Worm (Caenorhabditis elegans) whole organism, late embryonic: ENCODE results near the gene gst-17.

ENCODE experiments used
- C38D4.7 ChIP-seq: fragments of 200-800 bp; sonication (Bioruptor generic); optimal IDR thresholded peaks from 2 replicates; lab custom pipeline; 2018; ENCODE audit warnings: mild to moderate bottlenecking, missing genetic modification characterization, moderate library complexity, missing compliant biosample characterization
- F13H6.1 ChIP-seq: sonication (generic microtip); optimal IDR thresholded peaks from 2 replicates; lab custom pipeline; 2016; ENCODE audit warnings: missing genetic modification characterization, missing compliant biosample characterization
- K09A11.1 ChIP-seq: sonication (generic microtip); optimal IDR thresholded peaks from 2 replicates; lab custom pipeline; 2017; ENCODE audit warnings: antibody characterized with exemption, mild to moderate bottlenecking, missing genetic modification characterization, missing compliant biosample characterization; ENCODE audit not compliant: insufficient read depth
- ceh-19 ChIP-seq: fragments of 200-800 bp; sonication (Bioruptor generic); optimal IDR thresholded peaks from 2 replicates; lab custom pipeline; 2018; ENCODE audit warnings: mild to moderate bottlenecking, missing genetic modification characterization, missing compliant biosample characterization
- ceh-2 ChIP-seq: sonication (generic microtip); optimal IDR thresholded peaks from 2 replicates; lab custom pipeline; 2016; ENCODE audit warnings: missing genotype, missing genetic modification characterization, missing compliant biosample characterization
- ceh-24 ChIP-seq: sonication (generic microtip); optimal IDR thresholded peaks from 2 replicates; lab custom pipeline; 2016; ENCODE audit warnings: mild to moderate bottlenecking, missing genetic modification characterization, missing compliant biosample characterization
- ceh-30 ChIP-seq: fragments of 150-350 bp; optimal IDR thresholded peaks from 2 replicates; lab custom pipeline; 2014; ENCODE audit warnings: missing biosample characterization, missing genetic modification characterization
- ceh-31 ChIP-seq: sonication (generic microtip); optimal IDR thresholded peaks from 2 replicates; lab custom pipeline; 2016; ENCODE audit warnings: missing genetic modification characterization, missing compliant biosample characterization
- ceh-45 ChIP-seq: fragments of 200-800 bp; sonication (Bioruptor generic); IDR thresholded peaks from 2 replicates; pipeline ENCODE4 v1.3.6; 2022; ENCODE audit warnings: missing genetic modification reagents, missing genetic modification characterization, missing compliant biosample characterization
- ceh-48 ChIP-seq: sonication (generic microtip); optimal IDR thresholded peaks from 2 replicates; lab custom pipeline; 2016; ENCODE audit warnings: missing genetic modification characterization, inconsistent platforms, missing compliant biosample characterization
- dmd-4 ChIP-seq: sonication (generic microtip); optimal IDR thresholded peaks from 2 replicates; lab custom pipeline; 2016; ENCODE audit warnings: borderline replicate concordance, missing genetic modification characterization, missing compliant biosample characterization
- dve-1 ChIP-seq: sonication (generic microtip); optimal IDR thresholded peaks from 2 replicates; lab custom pipeline; 2017; ENCODE audit warnings: antibody characterized with exemption, mild to moderate bottlenecking, missing genetic modification characterization, missing compliant biosample characterization
- elt-2 ChIP-seq: sonication (generic microtip); optimal IDR thresholded peaks from 2 replicates; lab custom pipeline; 2016; ENCODE audit warnings: missing genetic modification reagents, missing genetic modification characterization, missing compliant biosample characterization
- elt-4 ChIP-seq: sonication (generic microtip); optimal IDR thresholded peaks from 2 replicates; lab custom pipeline; 2016; ENCODE audit warnings: missing genetic modification characterization, missing compliant biosample characterization
- ets-4 ChIP-seq: sonication (generic microtip); optimal IDR thresholded peaks from 2 replicates; lab custom pipeline; 2016; ENCODE audit warnings: missing genetic modification characterization, missing compliant biosample characterization
- eyg-1 ChIP-seq: sonication (generic microtip); optimal IDR thresholded peaks from 2 replicates; lab custom pipeline; 2016; ENCODE audit warnings: missing genotype, missing genetic modification characterization, missing compliant biosample characterization
- gmeb-2 ChIP-seq: sonication (generic microtip); optimal IDR thresholded peaks from 2 replicates; lab custom pipeline; 2016; ENCODE audit warnings: missing genetic modification characterization, inconsistent platforms, missing compliant biosample characterization
- hlh-13 ChIP-seq: fragments of 200-800 bp; sonication (Bioruptor generic); optimal IDR thresholded peaks from 2 replicates; lab custom pipeline; 2018; ENCODE audit warnings: mild to moderate bottlenecking, missing genetic modification characterization, missing compliant biosample characterization
- hlh-30 ChIP-seq: sonication (generic microtip); optimal IDR thresholded peaks from 2 replicates; lab custom pipeline; 2017; ENCODE audit warnings: antibody characterized with exemption, missing genetic modification characterization, missing compliant biosample characterization; ENCODE audit not compliant: insufficient read depth
- hlh-8 ChIP-seq: sonication (generic microtip); optimal IDR thresholded peaks from 2 replicates; lab custom pipeline; 2016; ENCODE audit warnings: missing genotype, missing genetic modification characterization, missing compliant biosample characterization
- lin-11 ChIP-seq: fragments of 200-800 bp; sonication (Bioruptor generic); optimal IDR thresholded peaks from 2 replicates; lab custom pipeline; 2018; ENCODE audit warnings: mild to moderate bottlenecking, missing genetic modification characterization, missing compliant biosample characterization
- madf-2 ChIP-seq: sonication (generic microtip); optimal IDR thresholded peaks from 2 replicates; lab custom pipeline; 2017; ENCODE audit warnings: missing genetic modification characterization, missing compliant biosample characterization
- nfya-1 ChIP-seq: sonication (generic microtip); optimal IDR thresholded peaks from 2 replicates; lab custom pipeline; 2017; ENCODE audit warnings: missing genetic modification characterization, mild to moderate bottlenecking, missing compliant biosample characterization, antibody characterized with exemption, moderate library complexity
- nhr-11 ChIP-seq: fragments of 150-350 bp; optimal IDR thresholded peaks from 2 replicates; lab custom pipeline; 2014; ENCODE audit warnings: missing biosample characterization, missing genetic modification characterization
- npax-4 ChIP-seq: sonication (generic microtip); optimal IDR thresholded peaks from 2 replicates; lab custom pipeline; 2016; ENCODE audit warnings: missing genetic modification characterization, missing compliant biosample characterization
- odd-2 ChIP-seq: sonication (generic microtip); optimal IDR thresholded peaks from 2 replicates; lab custom pipeline; 2017; ENCODE audit warnings: antibody characterized with exemption, mild to moderate bottlenecking, missing genetic modification characterization, missing compliant biosample characterization
- pat-9 ChIP-seq: fragments of 200-800 bp; sonication (Bioruptor generic); optimal IDR thresholded peaks from 2 replicates; lab custom pipeline; 2018; ENCODE audit warnings: mild to moderate bottlenecking, missing genetic modification characterization, moderate library complexity, missing compliant biosample characterization
- pax-1 ChIP-seq: fragments of 150-350 bp; optimal IDR thresholded peaks from 2 replicates; lab custom pipeline; 2014; ENCODE audit warnings: missing biosample characterization, missing genetic modification characterization
- pqm-1 ChIP-seq: sonication (generic microtip); optimal IDR thresholded peaks from 2 replicates; lab custom pipeline; 2016; ENCODE audit warnings: missing genetic modification characterization, missing compliant biosample characterization
- ref-2 ChIP-seq: sonication (generic microtip); optimal IDR thresholded peaks from 2 replicates; lab custom pipeline; 2016; ENCODE audit warnings: missing genetic modification characterization, missing compliant biosample characterization
- rnt-1 ChIP-seq: sonication (generic microtip); optimal IDR thresholded peaks from 2 replicates; lab custom pipeline; 2016; ENCODE audit warnings: missing genetic modification characterization, missing compliant biosample characterization
- sox-2 ChIP-seq: fragments of 200-800 bp; sonication (Bioruptor generic); IDR thresholded peaks from 2 replicates; pipeline ENCODE4 v1.3.6; 2022; ENCODE audit warnings: missing genetic modification reagents, missing genetic modification characterization, missing compliant biosample characterization
- sox-4 ChIP-seq: sonication (generic microtip); optimal IDR thresholded peaks from 2 replicates; lab custom pipeline; 2017; ENCODE audit warnings: mild to moderate bottlenecking, missing genetic modification characterization, inconsistent platforms, missing compliant biosample characterization
- syd-9 ChIP-seq: sonication (generic microtip); optimal IDR thresholded peaks from 2 replicates; lab custom pipeline; 2016; ENCODE audit warnings: mild to moderate bottlenecking, missing genetic modification characterization, moderate library complexity, missing compliant biosample characterization
- unc-3 ChIP-seq, 2 experiments: fragments of 200-800 bp in 1 of 2; sonication (Bioruptor generic) in 1 of 2; sonication (generic microtip) in 1 of 2; conservative IDR thresholded peaks in 1 of 2; optimal IDR thresholded peaks in 1 of 2; 2 replicates each; pipeline versions ENCODE4 v1.3.6 to Lab custom; 2016 to 2022; ENCODE audit warnings: missing compliant biosample characterization in 2 of 2, missing genetic modification characterization in 2 of 2, missing genetic modification reagents in 1 of 2
- unc-55 ChIP-seq: sonication (generic microtip); optimal IDR thresholded peaks from 2 replicates; lab custom pipeline; 2017; ENCODE audit warnings: missing biosample characterization, missing genetic modification reagents, missing genetic modification characterization
- unc-86 ChIP-seq: sonication (generic microtip); optimal IDR thresholded peaks from 2 replicates; lab custom pipeline; 2016; ENCODE audit warnings: missing genetic modification characterization, missing compliant biosample characterization
- zip-5 ChIP-seq: sonication (generic microtip); optimal IDR thresholded peaks from 2 replicates; lab custom pipeline; 2016; ENCODE audit warnings: missing genetic modification characterization, missing compliant biosample characterization

Gene gst-17

ce11 chrII:13673605-13674193 lies 43.1 kb upstream of the gst-17 start:
- TF ChIP-seq ceh-19 = no peak
- no peak for TF ChIP-seq ceh-30 (tag; lab: Kevin White, UChicago)
- no peak for TF ChIP-seq hlh-30 (tag; lab: Kevin White, UChicago)
- TF ChIP-seq odd-2 (tag; lab: Kevin White, UChicago) = no peak

- no peak for TF ChIP-seq C38D4.7
- no peak for TF ChIP-seq madf-2
- no peak for TF ChIP-seq hlh-13 (GFP tag; lab: Kevin White, UChicago)
- no peak for TF ChIP-seq ceh-45 (GFP tag; lab: Robert Waterston, UW)
- TF ChIP-seq ceh-48 = no peak
- TF ChIP-seq F13H6.1 (tag; lab: Kevin White, UChicago) = no peak
- TF ChIP-seq lin-11 (tag; lab: Kevin White, UChicago) = no peak
- no peak for TF ChIP-seq ceh-24 (tag; lab: Kevin White, UChicago)
- TF ChIP-seq odd-2 (tag; lab: Kevin White, UChicago) = no peak
- TF ChIP-seq sox-4 (tag; lab: Kevin White, UChicago) = no peak
- TF ChIP-seq pax-1 (tag; lab: Kevin White, UChicago) = no peak
- no peak for TF ChIP-seq unc-55 (GFP tag; lab: Kevin White, UChicago)
- TF ChIP-seq nhr-11 = no peak
- TF ChIP-seq dmd-4 (tag; lab: Kevin White, UChicago) = no peak
- TF ChIP-seq elt-4 (tag; lab: Kevin White, UChicago) = no peak
- TF ChIP-seq, all 69 proteins: peak for 0
Observed at ce11 chrII:13672057-13672456, 41.5 kb upstream of the gst-17 start.

ce11 chrII:13670707-13671295 lies 40.2 kb upstream of the gst-17 start:
- TF ChIP-seq sox-2 (GFP tag; lab: Robert Waterston, UW) (no peak), elt-2 (peak; percentile 1), eyg-1 (tag; lab: Kevin White, UChicago) (no peak)

- no peak for TF ChIP-seq odd-2 (tag; lab: Kevin White, UChicago)
- TF ChIP-seq syd-9 (tag; lab: Kevin White, UChicago) = no peak
- TF ChIP-seq rnt-1 (tag; lab: Kevin White, UChicago) = no peak
- no peak for TF ChIP-seq K09A11.1
- no peak for TF ChIP-seq ref-2
- no peak for TF ChIP-seq madf-2
- TF ChIP-seq gmeb-2 (tag; lab: Kevin White, UChicago) = no peak
Observed at ce11 chrII:13668844-13669441, 38.4 kb upstream of the gst-17 start, which contains the start of gene C31C9.7. Gene C31C9.7, plus strand, starts transcription at chrII:13669104.

- TF ChIP-seq ceh-24 (tag; lab: Kevin White, UChicago) = no peak
- peak; percentile 99 for TF ChIP-seq elt-2
- TF ChIP-seq madf-2 = no peak
- peak; percentile 26 for TF ChIP-seq dve-1 (tag; lab: Kevin White, UChicago)
- TF ChIP-seq, all 69 proteins: peak for 2
Observed at ce11 chrII:13664993-13665680, 34.5 kb upstream of the gst-17 start.

ce11 chrII:13664416-13664815 lies 33.8 kb upstream of the gst-17 start:
- TF ChIP-seq K09A11.1 (no peak), ceh-2 (tag; lab: Kevin White, UChicago) (no peak), zip-5 (tag; lab: Kevin White, UChicago) (no peak), nfya-1 (tag; lab: Kevin White, UChicago) (no peak), F13H6.1 (tag; lab: Kevin White, UChicago) (no peak), npax-4 (tag; lab: Kevin White, UChicago) (no peak), hlh-8 (tag; lab: Kevin White, UChicago) (no peak), ets-4 (tag; lab: Kevin White, UChicago) (no peak), unc-3 (GFP tag; conservative IDR thresholded peaks at IDR 0.05; lab: Robert Waterston, UW) (no peak), unc-3 (tag; optimal IDR thresholded peaks at IDR 0.05; lab: Kevin White, UChicago) (no peak), unc-86 (tag; lab: Kevin White, UChicago) (no peak), ceh-31 (tag; lab: Kevin White, UChicago) (no peak), pqm-1 (tag; lab: Kevin White, UChicago) (no peak), pat-9 (no peak)
- TF ChIP-seq, all 69 proteins: peak for 0
